Fruit fly (Drosophila melanogaster) whole organism, embryonic: Measurements from ENCODE around the gene Cka.

Experiments
- Atf6 ChIP-seq: fragments of 200-800 bp; sonication (Bioruptor generic); IDR thresholded peaks from 2 replicates; pipeline ENCODE4 v1.3.6; 2022; ENCODE audit warnings: missing biosample characterization, missing genetic modification characterization
- CG10209 ChIP-seq: fragments of 200-800 bp; sonication (Bioruptor generic); optimal IDR thresholded peaks from 3 replicates; lab custom pipeline; 2017; ENCODE audit warnings: missing biosample characterization, mild to moderate bottlenecking, missing genetic modification characterization, missing genetic modification reagents
- CG10462 ChIP-seq: fragments of 200-800 bp; sonication (Bioruptor generic); optimal IDR thresholded peaks from 2 replicates; lab custom pipeline; 2016; ENCODE audit warnings: missing biosample characterization, missing genetic modification characterization
- CG10543 ChIP-seq: fragments of 200-800 bp; sonication (Bioruptor generic); optimal IDR thresholded peaks from 3 replicates; lab custom pipeline; 2017; ENCODE audit warnings: missing biosample characterization, mild to moderate bottlenecking, missing genetic modification characterization, moderate library complexity
- CG11456 ChIP-seq: fragments of 200-800 bp; sonication (Bioruptor generic); IDR thresholded peaks from 3 replicates; pipeline ENCODE4 v1.3.6; 2022; ENCODE audit warnings: missing biosample characterization, missing genetic modification characterization
- CG14710 ChIP-seq: fragments of 200-800 bp; sonication (Bioruptor generic); optimal IDR thresholded peaks from 3 replicates; lab custom pipeline; 2019; ENCODE audit warnings: missing biosample characterization, mild to moderate bottlenecking, missing genetic modification characterization, moderate library complexity
- CG2199 ChIP-seq: fragments of 200-800 bp; sonication (Bioruptor generic); IDR thresholded peaks from 3 replicates; pipeline ENCODE4 v1.3.6; 2022; ENCODE audit warnings: missing biosample characterization, missing genetic modification characterization
- CG2678 ChIP-seq: fragments of 200-800 bp; sonication (Bioruptor generic); optimal IDR thresholded peaks from 3 replicates; lab custom pipeline; 2019; ENCODE audit warnings: missing biosample characterization, mild to moderate bottlenecking, missing genetic modification characterization, moderate library complexity
- CG34422 ChIP-seq: fragments of 200-800 bp; sonication (Bioruptor generic); IDR thresholded peaks from 3 replicates; pipeline ENCODE4 v1.3.6; 2022; ENCODE audit warnings: missing biosample characterization, missing genetic modification characterization
- CG4360 ChIP-seq: fragments of 200-800 bp; sonication (Bioruptor generic); IDR thresholded peaks from 2 replicates; pipeline ENCODE4 v1.3.6; 2022; ENCODE audit warnings: missing biosample characterization, missing genetic modification characterization
- CG4404 ChIP-seq: fragments of 200-800 bp; sonication (Bioruptor generic); IDR thresholded peaks from 2 replicates; pipeline ENCODE4 v1.3.6; 2022; ENCODE audit warnings: missing biosample characterization, missing genetic modification characterization
- CG7839 ChIP-seq: fragments of 200-800 bp; sonication (Bioruptor generic); optimal IDR thresholded peaks from 3 replicates; lab custom pipeline; 2018; ENCODE audit warnings: missing biosample characterization, mild to moderate bottlenecking, missing genetic modification characterization, moderate library complexity
- CG8290 ChIP-seq, 3 experiments: fragments of 200-800 bp; sonication (Bioruptor generic); optimal IDR thresholded peaks; 2 replicates each; lab custom pipeline; 2016 to 2019; ENCODE audit warnings: missing biosample characterization in 3 of 3, missing genetic modification characterization in 3 of 3, mild to moderate bottlenecking in 2 of 3, moderate library complexity in 1 of 3
- CG9215 ChIP-seq: fragments of 200-800 bp; sonication (Bioruptor generic); IDR thresholded peaks from 2 replicates; pipeline ENCODE4 v1.3.6; 2022; ENCODE audit warnings: missing biosample characterization, missing genetic modification characterization
- Chrac-16 ChIP-seq: fragments of 200-800 bp; sonication (Bioruptor generic); optimal IDR thresholded peaks from 3 replicates; lab custom pipeline; 2016; ENCODE audit warnings: missing biosample characterization, missing genetic modification characterization
- D ChIP-seq, 2 experiments: fragments of 200-800 bp in 1 of 2; fragments of >200 bp in 1 of 2; sonication (Bioruptor generic) in 1 of 2; optimal IDR thresholded peaks; 2 replicates in 1 of 2; 3 replicates in 1 of 2; lab custom pipeline; 2017; ENCODE audit warnings: mild to moderate bottlenecking in 1 of 2, missing biosample characterization in 1 of 2, missing genetic modification characterization in 1 of 2, missing genetic modification reagents in 1 of 2
- D19B ChIP-seq: fragments of 200-800 bp; sonication (Bioruptor generic); optimal IDR thresholded peaks from 2 replicates; lab custom pipeline; 2017; ENCODE audit warnings: missing biosample characterization, mild to moderate bottlenecking, missing genetic modification characterization
- Dfd ChIP-seq, 2 experiments: fragments of >200 bp; optimal IDR thresholded peaks; 2 replicates each; lab custom pipeline; 2017; ENCODE audit warnings: missing biosample characterization in 2 of 2, missing genetic modification characterization in 2 of 2
- Hr51 ChIP-seq, 2 experiments: fragments of 200-800 bp; sonication (Bioruptor generic); optimal IDR thresholded peaks; 2 replicates in 1 of 2; 3 replicates in 1 of 2; lab custom pipeline; 2016 to 2018; ENCODE audit warnings: missing biosample characterization in 2 of 2, missing genetic modification characterization in 2 of 2, mild to moderate bottlenecking in 1 of 2, moderate library complexity in 1 of 2
- Jarid2 ChIP-seq: fragments of 200-800 bp; sonication (Bioruptor generic); optimal IDR thresholded peaks from 3 replicates; lab custom pipeline; 2017; ENCODE audit warnings: mild to moderate bottlenecking, missing biosample characterization, missing genetic modification reagents, missing genetic modification characterization
- PHDP ChIP-seq: fragments of 200-800 bp; sonication (Bioruptor generic); optimal IDR thresholded peaks from 3 replicates; lab custom pipeline; 2018; ENCODE audit warnings: missing biosample characterization, mild to moderate bottlenecking, missing genetic modification characterization, moderate library complexity
- Pdp1 ChIP-seq, 2 experiments: fragments of 200-800 bp; sonication (Bioruptor generic); optimal IDR thresholded peaks; 3 replicates each; lab custom pipeline; 2016; ENCODE audit warnings: missing biosample characterization in 2 of 2, missing genetic modification characterization in 2 of 2, mild to moderate bottlenecking in 1 of 2, moderate library complexity in 1 of 2
- bcd ChIP-seq: fragments of 200-800 bp; sonication (Bioruptor generic); optimal IDR thresholded peaks from 2 replicates; lab custom pipeline; 2017; ENCODE audit warnings: missing biosample characterization, mild to moderate bottlenecking, missing genetic modification characterization
- cad ChIP-seq: fragments of >200 bp; optimal IDR thresholded peaks from 2 replicates; lab custom pipeline; 2017; ENCODE audit warnings: missing biosample characterization, missing genetic modification characterization
- chm ChIP-seq: fragments of 200-800 bp; sonication (Bioruptor generic); IDR thresholded peaks from 2 replicates; pipeline ENCODE4 v1.3.6; 2022; ENCODE audit warnings: missing biosample characterization, missing genetic modification characterization
- dmrt11E ChIP-seq: fragments of 200-800 bp; sonication (Bioruptor generic); optimal IDR thresholded peaks from 3 replicates; lab custom pipeline; 2018; ENCODE audit warnings: missing biosample characterization, mild to moderate bottlenecking, missing genetic modification characterization, moderate library complexity
- dysf ChIP-seq: fragments of 200-800 bp; sonication (Bioruptor generic); IDR thresholded peaks from 3 replicates; pipeline ENCODE4 v1.3.6; 2022; ENCODE audit warnings: missing biosample characterization, missing genetic modification characterization
- emc ChIP-seq: fragments of 200-800 bp; sonication (Bioruptor generic); optimal IDR thresholded peaks from 2 replicates; lab custom pipeline; 2016; ENCODE audit warnings: missing biosample characterization, missing genetic modification characterization
- gem ChIP-seq: fragments of 200-800 bp; sonication (Bioruptor generic); optimal IDR thresholded peaks from 2 replicates; lab custom pipeline; 2019; ENCODE audit warnings: missing biosample characterization, mild to moderate bottlenecking, missing genetic modification characterization, moderate library complexity
- her ChIP-seq: fragments of 200-800 bp; sonication (Bioruptor generic); optimal IDR thresholded peaks from 2 replicates; lab custom pipeline; 2016; ENCODE audit warnings: missing biosample characterization, missing genetic modification characterization
- jigr1 ChIP-seq: fragments of 200-800 bp; sonication (Bioruptor generic); IDR thresholded peaks from 3 replicates; pipeline ENCODE4 v1.3.6; 2022; ENCODE audit warnings: missing biosample characterization, missing genetic modification characterization
- lilli ChIP-seq: fragments of 200-800 bp; sonication (Bioruptor generic); optimal IDR thresholded peaks from 3 replicates; lab custom pipeline; 2016; ENCODE audit warnings: missing biosample characterization, missing genetic modification characterization
- lola ChIP-seq, 3 experiments: fragments of >200 bp in 2 of 3; fragments of 200-800 bp in 1 of 3; sonication (Bioruptor generic) in 1 of 3; optimal IDR thresholded peaks; 2 replicates each; lab custom pipeline; 2017 to 2019; ENCODE audit warnings: missing biosample characterization in 3 of 3, missing genetic modification characterization in 3 of 3, mild to moderate bottlenecking in 1 of 3, moderate library complexity in 1 of 3
- nmo ChIP-seq: fragments of 200-800 bp; sonication (Bioruptor generic); optimal IDR thresholded peaks from 2 replicates; lab custom pipeline; 2018; ENCODE audit warnings: missing biosample characterization, mild to moderate bottlenecking, missing genetic modification characterization, moderate library complexity
- nom ChIP-seq: fragments of 200-800 bp; sonication (Bioruptor generic); optimal IDR thresholded peaks from 2 replicates; lab custom pipeline; 2017; ENCODE audit warnings: missing biosample characterization, missing genetic modification characterization, mild to moderate bottlenecking, moderate library complexity, missing genetic modification reagents
- onecut ChIP-seq: fragments of 200-800 bp; sonication (Bioruptor generic); IDR thresholded peaks from 2 replicates; pipeline ENCODE4 v1.3.6; 2022; ENCODE audit warnings: missing biosample characterization, missing genetic modification characterization
- otp ChIP-seq: fragments of 200-800 bp; sonication (Bioruptor generic); IDR thresholded peaks from 3 replicates; pipeline ENCODE4, ENCODE4 v1.3.6; 2022; ENCODE audit warnings: missing biosample characterization, missing genetic modification characterization
- pan ChIP-seq, 4 experiments: fragments of >200 bp in 3 of 4; fragments of 200-800 bp in 1 of 4; sonication (Bioruptor generic) in 1 of 4; optimal IDR thresholded peaks in 3 of 4; IDR thresholded peaks in 1 of 4; 2 replicates each; pipeline versions ENCODE4 v1.3.6 to Lab custom; 2017 to 2022; ENCODE audit warnings: missing biosample characterization in 2 of 4, missing genetic modification characterization in 2 of 4, mixed read lengths in 1 of 4
- pho ChIP-seq: fragments of 200-800 bp; sonication (Bioruptor generic); optimal IDR thresholded peaks from 2 replicates; lab custom pipeline; 2016; ENCODE audit warnings: missing biosample characterization, missing genetic modification characterization
- repo ChIP-seq: fragments of 200-800 bp; sonication (Bioruptor generic); optimal IDR thresholded peaks from 2 replicates; lab custom pipeline; 2016; ENCODE audit warnings: missing biosample characterization, missing genetic modification characterization
- row ChIP-seq: fragments of 200-800 bp; sonication (Bioruptor generic); IDR thresholded peaks from 3 replicates; pipeline ENCODE4 v1.3.6; 2022; ENCODE audit warnings: missing biosample characterization, missing genetic modification characterization
- sens-2 ChIP-seq: fragments of 200-800 bp; sonication (Bioruptor generic); IDR thresholded peaks from 2 replicates; pipeline ENCODE4 v1.3.6; 2022; ENCODE audit warnings: missing biosample characterization, missing genetic modification characterization
- seq ChIP-seq: fragments of 200-800 bp; sonication (Bioruptor generic); IDR thresholded peaks from 2 replicates; pipeline ENCODE4 v1.3.6; 2022; ENCODE audit warnings: missing biosample characterization, missing genetic modification characterization
- twi ChIP-seq: fragments of 200-800 bp; optimal IDR thresholded peaks from 2 replicates; lab custom pipeline; 2019; ENCODE audit warnings: missing biosample characterization, mild to moderate bottlenecking, missing genetic modification characterization, moderate library complexity
- wdn ChIP-seq: fragments of 200-800 bp; sonication (Bioruptor generic); IDR thresholded peaks from 2 replicates; pipeline ENCODE4 v1.3.6; 2022; ENCODE audit warnings: missing biosample characterization, missing genetic modification characterization
- zfh1 ChIP-seq: fragments of 200-800 bp; sonication (Bioruptor generic); IDR thresholded peaks from 3 replicates; pipeline ENCODE4 v1.3.6; 2022; ENCODE audit warnings: missing biosample characterization, missing genetic modification characterization

The Cka gene

DNA sequence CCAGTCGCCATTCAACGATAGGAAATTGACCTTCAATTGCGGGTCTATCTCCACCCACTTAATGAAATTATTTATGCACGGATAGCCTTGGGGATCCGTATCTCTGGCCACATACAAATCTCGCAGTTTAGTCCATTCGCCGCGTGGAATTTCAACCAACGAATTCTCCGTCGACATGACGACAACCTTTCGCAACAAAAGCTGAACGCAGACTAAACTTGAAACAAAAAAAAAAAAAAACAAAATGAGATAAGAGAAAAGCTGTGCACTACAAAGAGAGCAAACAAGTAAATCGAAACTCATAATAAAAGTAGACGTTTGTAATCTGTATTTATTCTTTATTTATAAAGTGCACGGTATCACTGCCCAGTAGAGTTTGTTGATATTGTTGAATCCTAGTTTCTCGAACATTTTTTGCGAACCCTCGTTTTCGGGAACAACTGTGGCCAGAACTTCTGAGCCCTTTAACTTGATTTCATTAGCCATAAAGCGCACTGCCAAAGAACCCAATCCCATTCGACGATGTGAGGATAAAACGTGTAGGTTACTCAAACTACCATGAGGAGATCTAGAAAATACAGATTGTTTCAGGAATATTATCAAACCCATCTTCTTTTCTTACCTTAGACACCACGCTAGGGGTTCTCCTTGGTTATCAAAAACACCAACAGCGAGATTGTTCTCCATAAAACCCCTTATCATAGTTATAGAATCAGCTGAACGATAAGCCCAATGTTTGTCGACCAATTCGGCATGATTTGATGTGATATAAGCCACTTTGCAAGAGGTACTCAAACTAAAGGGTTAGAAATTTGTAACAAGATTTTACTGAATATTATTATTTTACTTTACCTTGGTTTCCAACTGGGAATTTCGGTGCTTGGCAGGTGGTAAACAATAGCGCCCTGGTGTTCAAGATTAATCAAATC is 21.0 kb upstream of the Cka start, which contains the start of gene CG12560 (continued):
- TF ChIP-seq bcd (GFP tag; lab: Kevin White, UChicago) (no peak), zfh1 (GFP tag; lab: Robert Waterston, UW) (0 out of 3 replicates have a peak, but pooled peaks have one; percentile 14), pan (optimal IDR thresholded peaks at IDR 0.05; lab: Kevin White, UChicago) (no peak), pan (GFP tag; optimal IDR thresholded peaks at IDR 0.05 in 1 of 2, IDR thresholded peaks at IDR 0.05 in 1 of 2) (peak in 1 of 2 experiments; percentile 11), CG10543 (GFP tag; lab: Kevin White, UChicago) (peak; percentile 23), D19B (GFP tag; lab: Kevin White, UChicago) (peak; percentile 70), emc (no peak), row (peak; percentile 43; the same call in 1 of the 3 replicates), nmo (GFP tag; lab: Kevin White, UChicago) (no peak), nom (peak; percentile 58), repo (GFP tag; lab: Kevin White, UChicago) (no peak), jigr1 (GFP tag; lab: Robert Waterston, UW) (no peak), CG9215 (GFP tag; lab: Robert Waterston, UW) (no peak; the same call in 1 of the 2 replicates), Chrac-16 (no peak), onecut (peak; percentile 16; the same call in 1 of the 2 replicates), her (peak; percentile 43), CG4360 (GFP tag; lab: Robert Waterston, UW) (no peak), CG7839 (no peak), CG34422 (peak; percentile 43; the same call in 1 of the 3 replicates), cad (GFP tag; lab: Kevin White, UChicago) (no peak), Hr51 (GFP tag; optimal IDR thresholded peaks at IDR 0.05; lab: Kevin White, UChicago) (peak in 1 of 2 experiments; percentile 22), Atf6 (GFP tag; lab: Robert Waterston, UW) (peak; percentile 31; the same call in 1 of the 2 replicates), lilli (GFP tag; lab: Kevin White, UChicago) (peak; percentile 24), Dfd (GFP tag; optimal IDR thresholded peaks at IDR 0.05; lab: Kevin White, UChicago) (no peak), sens-2 (peak; percentile 55), twi (no peak), CG4404 (GFP tag; lab: Robert Waterston, UW) (no peak), CG2199 (GFP tag; lab: Robert Waterston, UW) (no peak), Jarid2 (GFP tag; lab: Kevin White, UChicago) (peak; percentile 81), CG14710 (tag; lab: Kevin White, UChicago) (no peak), dysf (peak; percentile 39; the same call in 2 of the 3 replicates), lola (GFP tag; optimal IDR thresholded peaks at IDR 0.05; lab: Kevin White, UChicago) (no peak), gem (tag; lab: Kevin White, UChicago) (peak; percentile 24), seq (0 out of 2 replicates have a peak, but pooled peaks have one; percentile 7), D (optimal IDR thresholded peaks at IDR 0.05; lab: Kevin White, UChicago) (no peak), D (GFP tag; optimal IDR thresholded peaks at IDR 0.05; lab: Kevin White, UChicago) (no peak), pho (GFP tag; lab: Kevin White, UChicago) (peak; percentile 13), chm (peak; percentile 40; the same call in 1 of the 2 replicates), wdn (GFP tag; lab: Robert Waterston, UW) (no peak), CG8290 (GFP tag; optimal IDR thresholded peaks at IDR 0.05; lab: Kevin White, UChicago) (no peak), CG8290 (tag; optimal IDR thresholded peaks at IDR 0.05; lab: Kevin White, UChicago) (peak in 1 of 2 experiments; percentile 11), CG11456 (GFP tag; lab: Robert Waterston, UW) (peak; percentile 47; the same call in 1 of the 3 replicates), Pdp1 (GFP tag; optimal IDR thresholded peaks at IDR 0.05; lab: Kevin White, UChicago) (peak in 1 of 2 experiments; percentile 8), otp (no peak), CG10462 (GFP tag; lab: Kevin White, UChicago) (no peak), CG10209 (GFP tag; lab: Kevin White, UChicago) (no peak), PHDP (tag; lab: Kevin White, UChicago) (peak; percentile 23), dmrt11E (no peak), CG2678 (tag; lab: Kevin White, UChicago) (peak; percentile 25)
